Fruit fly (Drosophila melanogaster): Measurements from ENCODE around the gene CG33158.

DNA sequence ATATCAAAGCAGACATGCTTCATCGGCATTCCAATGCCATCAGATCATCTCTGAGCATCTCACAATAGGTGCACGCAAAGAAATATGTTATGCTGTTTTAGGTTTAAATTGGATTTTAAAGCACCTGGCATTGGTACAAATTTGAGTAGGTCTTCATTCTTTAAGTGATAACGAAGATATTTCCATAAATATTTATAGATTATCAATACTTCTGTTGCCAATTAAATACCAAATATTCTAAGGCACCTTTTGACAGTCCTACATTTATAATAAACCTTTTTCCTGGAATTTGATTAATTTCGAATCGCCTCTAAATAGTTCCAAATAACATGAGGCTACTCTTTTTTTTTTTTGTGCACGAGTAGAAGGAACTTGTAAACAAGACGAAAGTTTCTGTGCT lies 54.7 kb downstream of the CG33158 start:
- no peak for TF ChIP-seq psq (optimal IDR thresholded peaks at IDR 0.05)
- TF ChIP-seq pan (optimal IDR thresholded peaks at IDR 0.05), result no peak
- no peak for TF ChIP-seq usp (GFP tag; optimal IDR thresholded peaks at IDR 0.05)

All from whole organism.